Worm (Caenorhabditis elegans): Measurements from ENCODE around the gene F22B7.3.

ce11 chrIII:8636803-8637202 lies 11.9 kb upstream of the F22B7.3 start:
- no peak for TF ChIP-seq nhr-11 (tag; optimal IDR thresholded peaks at IDR 0.05)
- TF ChIP-seq nhr-77 (tag; optimal IDR thresholded peaks at IDR 0.05), result no peak
